Fruit fly (Drosophila melanogaster) whole organism, embryonic: Measurements from ENCODE around the gene Torsin.

Experiments used
- ATbp ChIP-seq: fragments of 200-800 bp; sonication (Bioruptor generic); optimal IDR thresholded peaks from 2 replicates; lab custom pipeline; 2017; ENCODE audit warnings: missing biosample characterization, mild to moderate bottlenecking, missing genetic modification characterization, missing genetic modification reagents
- BtbVII ChIP-seq: fragments of 200-800 bp; sonication (Bioruptor generic); optimal IDR thresholded peaks from 3 replicates; lab custom pipeline; 2017; ENCODE audit warnings: missing biosample characterization, mild to moderate bottlenecking, missing genetic modification characterization
- CG10209 ChIP-seq: fragments of 200-800 bp; sonication (Bioruptor generic); optimal IDR thresholded peaks from 3 replicates; lab custom pipeline; 2017; ENCODE audit warnings: missing biosample characterization, mild to moderate bottlenecking, missing genetic modification characterization, missing genetic modification reagents
- CG10274 ChIP-seq: fragments of 200-800 bp; sonication (Bioruptor generic); optimal IDR thresholded peaks from 3 replicates; lab custom pipeline; 2017; ENCODE audit warnings: missing biosample characterization, mild to moderate bottlenecking, missing genetic modification characterization
- CG10543 ChIP-seq: fragments of 200-800 bp; sonication (Bioruptor generic); optimal IDR thresholded peaks from 3 replicates; lab custom pipeline; 2017; ENCODE audit warnings: missing biosample characterization, mild to moderate bottlenecking, missing genetic modification characterization, moderate library complexity
- CG11085 ChIP-seq: fragments of 200-800 bp; sonication (Bioruptor generic); IDR thresholded peaks from 2 replicates; pipeline ENCODE4 v1.3.6; 2022; ENCODE audit warnings: missing biosample characterization, missing genetic modification characterization
- CG12659 ChIP-seq: fragments of 200-800 bp; sonication (Bioruptor generic); optimal IDR thresholded peaks from 3 replicates; lab custom pipeline; 2017; ENCODE audit warnings: mild to moderate bottlenecking, missing biosample characterization, missing genetic modification reagents, missing genetic modification characterization
- CG15514 ChIP-seq: fragments of 200-800 bp; sonication (Bioruptor generic); optimal IDR thresholded peaks from 3 replicates; lab custom pipeline; 2017; ENCODE audit warnings: missing biosample characterization, missing genetic modification characterization, mild to moderate bottlenecking, moderate library complexity, missing genetic modification reagents
- CG16815 ChIP-seq: fragments of 200-800 bp; sonication (Bioruptor generic); optimal IDR thresholded peaks from 3 replicates; lab custom pipeline; 2017; ENCODE audit warnings: missing biosample characterization, mild to moderate bottlenecking, missing genetic modification characterization
- CG16863 ChIP-seq: fragments of 200-800 bp; sonication (Bioruptor generic); optimal IDR thresholded peaks from 3 replicates; lab custom pipeline; 2016; ENCODE audit warnings: missing biosample characterization, missing genetic modification characterization
- CG18011 ChIP-seq: fragments of 200-800 bp; sonication (Bioruptor generic); optimal IDR thresholded peaks from 2 replicates; lab custom pipeline; 2017; ENCODE audit warnings: missing biosample characterization, missing genetic modification characterization, mild to moderate bottlenecking, moderate library complexity, missing genotype
- CG2678 ChIP-seq: fragments of 200-800 bp; sonication (Bioruptor generic); optimal IDR thresholded peaks from 3 replicates; lab custom pipeline; 2019; ENCODE audit warnings: missing biosample characterization, mild to moderate bottlenecking, missing genetic modification characterization, moderate library complexity
- CG32532 ChIP-seq: fragments of 200-800 bp; sonication (Bioruptor generic); IDR thresholded peaks from 2 replicates; pipeline ENCODE4 v1.3.6; 2022; ENCODE audit warnings: missing biosample characterization, missing genetic modification characterization
- CG3847 ChIP-seq: fragments of 200-800 bp; sonication (Bioruptor generic); IDR thresholded peaks from 2 replicates; pipeline ENCODE4 v1.3.6; 2022; ENCODE audit warnings: missing biosample characterization, missing genetic modification characterization
- CG4617 ChIP-seq: fragments of 200-800 bp; sonication (Bioruptor generic); optimal IDR thresholded peaks from 3 replicates; lab custom pipeline; 2016; ENCODE audit warnings: missing biosample characterization, missing genetic modification characterization, borderline replicate concordance
- CG6683 ChIP-seq: fragments of 200-800 bp; sonication (Bioruptor generic); optimal IDR thresholded peaks from 2 replicates; lab custom pipeline; 2017; ENCODE audit warnings: missing biosample characterization, mild to moderate bottlenecking, missing genetic modification characterization, missing genetic modification reagents
- CG6813 ChIP-seq: fragments of 200-800 bp; sonication (Bioruptor generic); optimal IDR thresholded peaks from 2 replicates; lab custom pipeline; 2017; ENCODE audit warnings: missing biosample characterization, missing genetic modification characterization, mild to moderate bottlenecking, moderate library complexity, missing genetic modification reagents
- CG6854 ChIP-seq: fragments of 200-800 bp; sonication (Bioruptor generic); optimal IDR thresholded peaks from 3 replicates; lab custom pipeline; 2017; ENCODE audit warnings: missing biosample characterization, mild to moderate bottlenecking, missing genetic modification characterization
- CG9727 ChIP-seq: fragments of 200-800 bp; sonication (Bioruptor generic); optimal IDR thresholded peaks from 3 replicates; lab custom pipeline; 2017; ENCODE audit warnings: missing biosample characterization, mild to moderate bottlenecking, missing genetic modification characterization
- CTCF ChIP-seq: fragments of 200-800 bp; sonication (Bioruptor generic); optimal IDR thresholded peaks from 2 replicates; lab custom pipeline; 2017; ENCODE audit warnings: missing biosample characterization, mild to moderate bottlenecking, missing genetic modification characterization, moderate library complexity
- Camta ChIP-seq: fragments of 200-800 bp; sonication (Bioruptor generic); optimal IDR thresholded peaks from 2 replicates; lab custom pipeline; 2016; ENCODE audit warnings: missing biosample characterization, missing genetic modification characterization
- CrebB ChIP-seq: fragments of 200-800 bp; sonication (Bioruptor generic); optimal IDR thresholded peaks from 3 replicates; lab custom pipeline; 2018; ENCODE audit warnings: missing biosample characterization, mild to moderate bottlenecking, missing genetic modification characterization
- Gug ChIP-seq: fragments of 200-800 bp; sonication (Bioruptor generic); IDR thresholded peaks from 4 replicates; pipeline ENCODE4 v1.3.6; 2022; ENCODE audit warnings: missing biosample characterization, missing genetic modification characterization
- Hey ChIP-seq: fragments of 200-800 bp; sonication (Bioruptor generic); optimal IDR thresholded peaks from 3 replicates; lab custom pipeline; 2018; ENCODE audit warnings: missing biosample characterization, mild to moderate bottlenecking, missing genetic modification characterization
- HmgZ ChIP-seq: fragments of 200-800 bp; sonication (Bioruptor generic); optimal IDR thresholded peaks from 2 replicates; lab custom pipeline; 2018; ENCODE audit warnings: missing biosample characterization, mild to moderate bottlenecking, missing genetic modification characterization
- Nf-YA ChIP-seq: fragments of 200-800 bp; sonication (Bioruptor generic); IDR thresholded peaks from 2 replicates; pipeline ENCODE4 v1.3.6; 2022; ENCODE audit warnings: missing biosample characterization, missing genetic modification characterization
- Opbp ChIP-seq: fragments of 200-800 bp; sonication (Bioruptor generic); IDR thresholded peaks from 3 replicates; pipeline ENCODE4 v1.3.6; 2022; ENCODE audit warnings: missing biosample characterization, missing genetic modification characterization; ENCODE audit not compliant: partially characterized antibody
- Poxn ChIP-seq: fragments of 200-800 bp; sonication (Bioruptor generic); IDR thresholded peaks from 2 replicates; pipeline ENCODE4 v1.3.6; 2022; ENCODE audit warnings: missing biosample characterization, missing genetic modification characterization
- Trl ChIP-seq, 3 experiments: fragments of >200 bp in 2 of 3; fragments of 200-800 bp in 1 of 3; sonication (Bioruptor generic) in 1 of 3; optimal IDR thresholded peaks; 2 replicates in 1 of 3; 3 replicates in 2 of 3; lab custom pipeline; 2016 to 2017; ENCODE audit warnings: missing biosample characterization in 1 of 3, missing genetic modification characterization in 1 of 3
- ash1 ChIP-seq: fragments of 200-800 bp; sonication (Bioruptor generic); optimal IDR thresholded peaks from 2 replicates; lab custom pipeline; 2018; ENCODE audit warnings: missing biosample characterization, mild to moderate bottlenecking, missing genetic modification characterization
- bowl ChIP-seq: fragments of 200-800 bp; sonication (Bioruptor generic); IDR thresholded peaks from 2 replicates; pipeline ENCODE4 v1.3.6; 2022; ENCODE audit warnings: missing biosample characterization, missing genetic modification characterization
- corto ChIP-seq: fragments of 200-800 bp; sonication (Bioruptor generic); optimal IDR thresholded peaks from 2 replicates; lab custom pipeline; 2016; ENCODE audit warnings: missing biosample characterization, mild to moderate bottlenecking, missing genetic modification characterization, moderate library complexity
- crp ChIP-seq, 2 experiments: fragments of 200-800 bp; sonication (Bioruptor generic); optimal IDR thresholded peaks; 2 replicates in 1 of 2; 3 replicates in 1 of 2; lab custom pipeline; 2017; ENCODE audit warnings: missing biosample characterization in 2 of 2, missing genetic modification characterization in 2 of 2, mild to moderate bottlenecking in 1 of 2, moderate library complexity in 1 of 2
- dmrt99B ChIP-seq: fragments of 200-800 bp; sonication (Bioruptor generic); optimal IDR thresholded peaks from 2 replicates; lab custom pipeline; 2018; ENCODE audit warnings: missing biosample characterization, mild to moderate bottlenecking, missing genetic modification characterization, moderate library complexity
- ems ChIP-seq: fragments of 200-800 bp; sonication (Bioruptor generic); optimal IDR thresholded peaks from 3 replicates; lab custom pipeline; 2016; ENCODE audit warnings: missing biosample characterization, missing genetic modification characterization
- fd96Cb ChIP-seq: fragments of 200-800 bp; sonication (Bioruptor generic); optimal IDR thresholded peaks from 2 replicates; lab custom pipeline; 2018; ENCODE audit warnings: missing biosample characterization, mild to moderate bottlenecking, missing genetic modification characterization, moderate library complexity
- ftz-f1 ChIP-seq: fragments of 200-800 bp; sonication (Bioruptor generic); optimal IDR thresholded peaks from 2 replicates; lab custom pipeline; 2016; ENCODE audit warnings: missing biosample characterization, missing genetic modification characterization
- gem ChIP-seq: fragments of 200-800 bp; sonication (Bioruptor generic); optimal IDR thresholded peaks from 2 replicates; lab custom pipeline; 2019; ENCODE audit warnings: missing biosample characterization, mild to moderate bottlenecking, missing genetic modification characterization, moderate library complexity
- gsb ChIP-seq: fragments of 200-800 bp; sonication (Bioruptor generic); IDR thresholded peaks from 2 replicates; pipeline ENCODE4 v1.3.6; 2022; ENCODE audit warnings: missing biosample characterization, missing genetic modification characterization
- her ChIP-seq: fragments of 200-800 bp; sonication (Bioruptor generic); optimal IDR thresholded peaks from 2 replicates; lab custom pipeline; 2016; ENCODE audit warnings: missing biosample characterization, missing genetic modification characterization
- hkb ChIP-seq, 2 experiments: fragments of 200-800 bp in 1 of 2; fragments of >200 bp in 1 of 2; sonication (Bioruptor generic) in 1 of 2; IDR thresholded peaks in 1 of 2; optimal IDR thresholded peaks in 1 of 2; 2 replicates each; pipeline versions ENCODE4 v1.3.6 to Lab custom; 2017 to 2022; ENCODE audit warnings: missing biosample characterization in 1 of 2, missing genetic modification characterization in 1 of 2
- kah ChIP-seq: fragments of 200-800 bp; sonication (Bioruptor generic); optimal IDR thresholded peaks from 2 replicates; lab custom pipeline; 2018; ENCODE audit warnings: missing biosample characterization, mild to moderate bottlenecking, missing genetic modification characterization
- knrl ChIP-seq: fragments of 200-800 bp; sonication (Bioruptor generic); IDR thresholded peaks from 3 replicates; pipeline ENCODE4 v1.3.6; 2022; ENCODE audit warnings: missing biosample characterization, missing genetic modification characterization; ENCODE audit not compliant: partially characterized antibody
- luna ChIP-seq: fragments of 200-800 bp; sonication (Bioruptor generic); optimal IDR thresholded peaks from 2 replicates; lab custom pipeline; 2016; ENCODE audit warnings: missing biosample characterization, missing genetic modification characterization
- pita ChIP-seq: fragments of 200-800 bp; sonication (Bioruptor generic); optimal IDR thresholded peaks from 2 replicates; lab custom pipeline; 2017; ENCODE audit warnings: missing biosample characterization, mild to moderate bottlenecking, missing genetic modification characterization
- ssp ChIP-seq: fragments of 200-800 bp; sonication (Bioruptor generic); IDR thresholded peaks from 2 replicates; pipeline ENCODE4 v1.3.6; 2022; ENCODE audit warnings: missing biosample characterization, missing genetic modification characterization
- unpg ChIP-seq: fragments of 200-800 bp; sonication (Bioruptor generic); optimal IDR thresholded peaks from 3 replicates; lab custom pipeline; 2018; ENCODE audit warnings: missing biosample characterization, mild to moderate bottlenecking, missing genetic modification characterization, moderate library complexity
- vfl ChIP-seq: fragments of 200-800 bp; sonication (Bioruptor generic); optimal IDR thresholded peaks from 2 replicates; lab custom pipeline; 2016; ENCODE audit warnings: missing biosample characterization, missing genetic modification characterization
- z ChIP-seq: fragments of 200-800 bp; sonication (Bioruptor generic); IDR thresholded peaks from 3 replicates; pipeline ENCODE4 v1.3.6; 2022; ENCODE audit warnings: missing biosample characterization, missing genetic modification characterization
- zfh2 ChIP-seq: fragments of 200-800 bp; sonication (Bioruptor generic); optimal IDR thresholded peaks from 2 replicates; lab custom pipeline; 2016; ENCODE audit warnings: missing biosample characterization, missing genetic modification characterization

Torsin gene

dm6 chrX:4610481-4610880 lies 39.4 kb downstream of the Torsin start (continued):
- peak; percentile 55 for TF ChIP-seq CG15514 (GFP tag; lab: Kevin White, UChicago)
- no peak for TF ChIP-seq CG6854
- no peak for TF ChIP-seq Trl (optimal IDR thresholded peaks at IDR 0.05; lab: Kevin White, UChicago)
- peak; percentile 28 for TF ChIP-seq Trl (GFP tag; optimal IDR thresholded peaks at IDR 0.05; lab: Kevin White, UChicago)
- no peak for TF ChIP-seq CrebB
- TF ChIP-seq vfl (GFP tag; lab: Kevin White, UChicago): no peak
- no peak for TF ChIP-seq CTCF (GFP tag; lab: Kevin White, UChicago)
- TF ChIP-seq hkb (optimal IDR thresholded peaks at IDR 0.05; lab: Kevin White, UChicago): no peak
- no peak for TF ChIP-seq hkb (GFP tag; IDR thresholded peaks at IDR 0.05; lab: Robert Waterston, UW)
- TF ChIP-seq CG16815 (GFP tag; lab: Kevin White, UChicago): no peak
- TF ChIP-seq Nf-YA: no peak
- TF ChIP-seq ash1: peak; percentile 39
- TF ChIP-seq pita (GFP tag; lab: Kevin White, UChicago): no peak
- TF ChIP-seq CG10274 (GFP tag; lab: Kevin White, UChicago): no peak
- TF ChIP-seq her (GFP tag; lab: Kevin White, UChicago): peak; percentile 27
- peak; percentile 46 for TF ChIP-seq CG10209 (GFP tag; lab: Kevin White, UChicago)
- peak; percentile 7 for TF ChIP-seq HmgZ (tag; lab: Kevin White, UChicago)
- peak; percentile 57 for TF ChIP-seq BtbVII (GFP tag; lab: Kevin White, UChicago)
- TF ChIP-seq knrl (GFP tag; lab: Robert Waterston, UW): no peak
- no peak for TF ChIP-seq ssp (GFP tag; lab: Robert Waterston, UW)
- TF ChIP-seq zfh2 (GFP tag; lab: Kevin White, UChicago): peak; percentile 20
- peak; percentile 13 for TF ChIP-seq gem
- TF ChIP-seq CG3847 (GFP tag; lab: Robert Waterston, UW): no peak
- TF ChIP-seq kah (GFP tag; lab: Kevin White, UChicago): no peak
- TF ChIP-seq ftz-f1 (GFP tag; lab: Kevin White, UChicago): no peak
- no peak for TF ChIP-seq fd96Cb (tag; lab: Kevin White, UChicago)
- TF ChIP-seq CG9727: peak; percentile 2
- TF ChIP-seq CG18011 (GFP tag; lab: Kevin White, UChicago): no peak
- no peak for TF ChIP-seq Opbp (GFP tag; lab: Robert Waterston, UW)
- TF ChIP-seq Gug (GFP tag; lab: Robert Waterston, UW): no peak
- no peak for TF ChIP-seq ems (GFP tag; lab: Kevin White, UChicago)
- TF ChIP-seq gsb (GFP tag; lab: Robert Waterston, UW): no peak
- peak; percentile 40 for TF ChIP-seq Camta (GFP tag; lab: Kevin White, UChicago)
- no peak for TF ChIP-seq CG10543
- TF ChIP-seq CG4617 (GFP tag; lab: Kevin White, UChicago): no peak
- no peak for TF ChIP-seq Poxn (GFP tag; lab: Robert Waterston, UW)
- TF ChIP-seq dmrt99B (tag; lab: Kevin White, UChicago): peak; percentile 17
- peak; percentile 67 for TF ChIP-seq ATbp (GFP tag; lab: Kevin White, UChicago)
- TF ChIP-seq luna (GFP tag; lab: Kevin White, UChicago): peak; percentile 3
- TF ChIP-seq CG2678 (tag; lab: Kevin White, UChicago): peak; percentile 44
- TF ChIP-seq corto (GFP tag; lab: Kevin White, UChicago): no peak
- TF ChIP-seq unpg (GFP tag; lab: Kevin White, UChicago): no peak
- TF ChIP-seq CG6683 (GFP tag; lab: Kevin White, UChicago): peak; percentile 5
- TF ChIP-seq crp (GFP tag; optimal IDR thresholded peaks at IDR 0.05; lab: Kevin White, UChicago): no peak
- peak; percentile 39 for TF ChIP-seq CG6813 (GFP tag; lab: Kevin White, UChicago)
- no peak for TF ChIP-seq CG16863 (GFP tag; lab: Kevin White, UChicago)
- TF ChIP-seq z (GFP tag; lab: Robert Waterston, UW): no peak
- no peak for TF ChIP-seq CG11085 (GFP tag; lab: Robert Waterston, UW)
- TF ChIP-seq CG32532 (GFP tag; lab: Robert Waterston, UW): no peak; the same call in 1 of the 2 replicates
- peak; percentile 5 for TF ChIP-seq CG12659 (GFP tag; lab: Kevin White, UChicago)
- no peak for TF ChIP-seq bowl (GFP tag; lab: Robert Waterston, UW)
- TF ChIP-seq Hey (tag; lab: Kevin White, UChicago): peak; percentile 23
